Worm (Caenorhabditis elegans) whole organism, L1 larva: ENCODE results near the gene tbg-1.

ENCODE experiments used
- C04F5.9 ChIP-seq: sonication (generic microtip); optimal IDR thresholded peaks from 2 replicates; lab custom pipeline; 2016; ENCODE audit warnings: missing genetic modification characterization, missing compliant biosample characterization
- F16B12.6 ChIP-seq: fragments of 150-350 bp; optimal IDR thresholded peaks from 2 replicates; lab custom pipeline; 2014; ENCODE audit warnings: missing biosample characterization, missing genetic modification characterization
- Y116A8C.19 ChIP-seq: sonication (generic microtip); optimal IDR thresholded peaks from 2 replicates; lab custom pipeline; 2016; ENCODE audit warnings: missing compliant biosample characterization, missing genetic modification characterization, borderline replicate concordance
- ceh-82 ChIP-seq, 3 experiments: fragments of 150-350 bp in 1 of 3; sonication (generic microtip) in 2 of 3; optimal IDR thresholded peaks; 2 replicates each; lab custom pipeline; 2014 to 2017; ENCODE audit warnings: missing biosample characterization in 3 of 3, missing genetic modification characterization in 3 of 3
- ces-1 ChIP-seq: fragments of 150-350 bp; optimal IDR thresholded peaks from 2 replicates; lab custom pipeline; 2014; ENCODE audit warnings: missing biosample characterization, missing genetic modification reagents, missing genetic modification characterization
- dpl-1 ChIP-seq, 3 experiments: fragments of 150-350 bp in 2 of 3; sonication (generic microtip) in 1 of 3; optimal IDR thresholded peaks; 2 replicates each; lab custom pipeline; 2014 to 2017; ENCODE audit warnings: missing biosample characterization in 3 of 3, missing genetic modification characterization in 3 of 3, missing genetic modification reagents in 3 of 3
- dsc-1 ChIP-seq: sonication (generic microtip); optimal IDR thresholded peaks from 2 replicates; lab custom pipeline; 2016; ENCODE audit warnings: mild to moderate bottlenecking, missing genetic modification characterization, missing compliant biosample characterization
- efl-1 ChIP-seq, 4 experiments: fragments of 150-350 bp; optimal IDR thresholded peaks in 3 of 4; peaks in 1 of 4; 1 replicate in 1 of 4; 2 replicates in 3 of 4; lab custom pipeline; 2014; ENCODE audit warnings: missing biosample characterization in 2 of 4, missing genetic modification characterization in 2 of 4, missing genetic modification reagents in 2 of 4
- egl-13 ChIP-seq: sonication (generic microtip); optimal IDR thresholded peaks from 2 replicates; lab custom pipeline; 2016; ENCODE audit warnings: missing genotype, missing genetic modification reagents, missing genetic modification characterization, missing compliant biosample characterization
- elt-3 ChIP-seq, 6 experiments: fragments of 150-350 bp in 1 of 6; sonication (generic microtip); optimal IDR thresholded peaks; 2 replicates each; lab custom pipeline; 2017 to 2018; ENCODE audit warnings: missing biosample characterization in 6 of 6, missing genetic modification characterization in 6 of 6, inconsistent platforms in 1 of 6
- fkh-10 ChIP-seq: sonication (generic microtip); optimal IDR thresholded peaks from 2 replicates; lab custom pipeline; 2017; ENCODE audit warnings: missing biosample characterization, missing genetic modification reagents, missing genetic modification characterization
- fkh-8 ChIP-seq: sonication (generic microtip); optimal IDR thresholded peaks from 2 replicates; lab custom pipeline; 2016; ENCODE audit warnings: mild to moderate bottlenecking, missing genetic modification characterization, missing compliant biosample characterization
- hlh-17 ChIP-seq: fragments of 200-800 bp; sonication (Bioruptor generic); optimal IDR thresholded peaks from 2 replicates; lab custom pipeline; 2018; ENCODE audit warnings: missing genetic modification characterization, mild to moderate bottlenecking, missing compliant biosample characterization, moderate library complexity, borderline replicate concordance
- hlh-4 ChIP-seq: sonication (generic microtip); optimal IDR thresholded peaks from 2 replicates; lab custom pipeline; 2016; ENCODE audit warnings: mild to moderate bottlenecking, missing genetic modification characterization, missing compliant biosample characterization
- hpl-2 ChIP-seq: fragments of 150-350 bp; optimal IDR thresholded peaks from 2 replicates; lab custom pipeline; 2014; ENCODE audit warnings: missing biosample characterization, missing genetic modification reagents, missing genetic modification characterization
- isw-1 ChIP-seq: fragments of 200-800 bp; sonication (Bioruptor generic); IDR thresholded peaks from 2 replicates; pipeline ENCODE4 v1.3.6; 2022; ENCODE audit warnings: missing genetic modification characterization, missing compliant biosample characterization
- jun-1 ChIP-seq: fragments of 150-350 bp; optimal IDR thresholded peaks from 2 replicates; lab custom pipeline; 2014; ENCODE audit warnings: missing biosample characterization, missing genetic modification reagents, missing genetic modification characterization
- lin-13 ChIP-seq: fragments of 150-350 bp; optimal IDR thresholded peaks from 2 replicates; lab custom pipeline; 2014; ENCODE audit warnings: missing biosample characterization, missing genetic modification reagents, missing genetic modification characterization
- lin-14 ChIP-seq: fragments of 200-800 bp; sonication (Bioruptor generic); optimal IDR thresholded peaks from 2 replicates; lab custom pipeline; 2018; ENCODE audit warnings: mild to moderate bottlenecking, missing genetic modification characterization, moderate library complexity, missing compliant biosample characterization
- lin-15B ChIP-seq: fragments of 150-350 bp; sonication (generic microtip); optimal IDR thresholded peaks from 3 replicates; lab custom pipeline; 2014; ENCODE audit warnings: missing biosample characterization, missing genetic modification characterization
- lin-35 ChIP-seq, 2 experiments: fragments of 150-350 bp; optimal IDR thresholded peaks; 2 replicates each; lab custom pipeline; 2014; ENCODE audit warnings: missing biosample characterization in 2 of 2, missing genetic modification characterization in 2 of 2, missing genetic modification reagents in 2 of 2
- lir-3 ChIP-seq: sonication (generic microtip); optimal IDR thresholded peaks from 2 replicates; lab custom pipeline; 2016; ENCODE audit warnings: mild to moderate bottlenecking, missing genetic modification characterization, moderate library complexity, missing compliant biosample characterization; ENCODE audit not compliant: poor library complexity
- lsy-2 ChIP-seq, 2 experiments: fragments of 150-350 bp; optimal IDR thresholded peaks; 2 replicates each; lab custom pipeline; 2014; ENCODE audit warnings: missing biosample characterization in 2 of 2, missing genetic modification characterization in 2 of 2
- mab-9 ChIP-seq: fragments of 200-800 bp; sonication (Bioruptor generic); IDR thresholded peaks from 2 replicates; pipeline ENCODE4 v1.3.6; 2022; ENCODE audit warnings: missing genetic modification reagents, missing genetic modification characterization, missing compliant biosample characterization
- mdl-1 ChIP-seq, 2 experiments: fragments of 150-350 bp; optimal IDR thresholded peaks; 2 replicates each; lab custom pipeline; 2014 to 2017; ENCODE audit warnings: missing biosample characterization in 2 of 2, missing genetic modification characterization in 2 of 2, inconsistent platforms in 1 of 2
- mep-1 ChIP-seq: fragments of 150-350 bp; optimal IDR thresholded peaks from 2 replicates; lab custom pipeline; 2014; ENCODE audit warnings: missing biosample characterization, missing genetic modification characterization
- nhr-11 ChIP-seq: fragments of 150-350 bp; optimal IDR thresholded peaks from 2 replicates; lab custom pipeline; 2014; ENCODE audit warnings: missing biosample characterization, missing genetic modification characterization
- nhr-12 ChIP-seq: sonication (generic microtip); optimal IDR thresholded peaks from 2 replicates; lab custom pipeline; 2017; ENCODE audit warnings: missing biosample characterization, missing genetic modification characterization
- nhr-19 ChIP-seq: fragments of 200-800 bp; sonication (Bioruptor generic); conservative IDR thresholded peaks from 2 replicates; pipeline ENCODE4 v1.3.6; 2022; ENCODE audit warnings: missing genetic modification characterization, missing compliant biosample characterization
- nhr-20 ChIP-seq: sonication (generic microtip); optimal IDR thresholded peaks from 2 replicates; lab custom pipeline; 2016; ENCODE audit warnings: mild to moderate bottlenecking, missing genetic modification characterization, missing compliant biosample characterization
- nhr-237 ChIP-seq: fragments of 150-350 bp; optimal IDR thresholded peaks from 2 replicates; lab custom pipeline; 2014; ENCODE audit warnings: missing biosample characterization, missing genetic modification characterization
- nhr-28 ChIP-seq: fragments of 150-350 bp; optimal IDR thresholded peaks from 2 replicates; lab custom pipeline; 2014; ENCODE audit warnings: missing biosample characterization, missing genetic modification characterization
- nhr-47 ChIP-seq: sonication (generic microtip); optimal IDR thresholded peaks from 2 replicates; lab custom pipeline; 2016; ENCODE audit warnings: mild to moderate bottlenecking, missing genetic modification characterization, moderate library complexity, missing compliant biosample characterization
- nhr-76 ChIP-seq: sonication (generic microtip); optimal IDR thresholded peaks from 2 replicates; lab custom pipeline; 2017; ENCODE audit warnings: missing biosample characterization, missing genetic modification characterization
- nhr-77 ChIP-seq: fragments of 150-350 bp; optimal IDR thresholded peaks from 2 replicates; lab custom pipeline; 2014; ENCODE audit warnings: missing biosample characterization, missing genetic modification characterization
- nhr-84 ChIP-seq: sonication (generic microtip); optimal IDR thresholded peaks from 2 replicates; lab custom pipeline; 2017; ENCODE audit warnings: missing biosample characterization, missing genetic modification characterization
- nhr-85 ChIP-seq: sonication (generic microtip); peaks from one replicate; lab custom pipeline; 2016; ENCODE audit warnings: missing genetic modification characterization, inconsistent platforms, missing compliant biosample characterization
- nhr-90 ChIP-seq: sonication (generic microtip); optimal IDR thresholded peaks from 2 replicates; lab custom pipeline; 2016; ENCODE audit warnings: mild to moderate bottlenecking, missing genetic modification characterization, missing compliant biosample characterization; ENCODE audit not compliant: poor library complexity
- pag-3 ChIP-seq: sonication (generic microtip); optimal IDR thresholded peaks from 2 replicates; lab custom pipeline; 2017; ENCODE audit warnings: missing genetic modification characterization, mild to moderate bottlenecking, missing compliant biosample characterization, antibody characterized with exemption, borderline replicate concordance; ENCODE audit not compliant: insufficient read depth
- pqm-1 ChIP-seq: sonication (generic microtip); optimal IDR thresholded peaks from 3 replicates; lab custom pipeline; 2017; ENCODE audit warnings: missing biosample characterization, missing genetic modification characterization
- rnt-1 ChIP-seq: sonication (generic microtip); optimal IDR thresholded peaks from 2 replicates; lab custom pipeline; 2016; ENCODE audit warnings: mild to moderate bottlenecking, missing genetic modification characterization, moderate library complexity, missing compliant biosample characterization
- skn-1 ChIP-seq: fragments of 150-350 bp; optimal IDR thresholded peaks from 2 replicates; lab custom pipeline; 2014; ENCODE audit warnings: missing biosample characterization, missing genetic modification characterization
- sox-4 ChIP-seq: sonication (generic microtip); optimal IDR thresholded peaks from 2 replicates; lab custom pipeline; 2016; ENCODE audit warnings: missing genetic modification characterization, missing compliant biosample characterization
- sptf-1 ChIP-seq: fragments of 150-350 bp; optimal IDR thresholded peaks from 2 replicates; lab custom pipeline; 2014; ENCODE audit warnings: missing biosample characterization, missing genetic modification characterization
- swsn-7 ChIP-seq: sonication (generic microtip); optimal IDR thresholded peaks from 2 replicates; lab custom pipeline; 2016; ENCODE audit warnings: missing genetic modification characterization, missing compliant biosample characterization
- tbx-2 ChIP-seq: sonication (generic microtip); optimal IDR thresholded peaks from 2 replicates; lab custom pipeline; 2016; ENCODE audit warnings: missing genetic modification characterization, missing compliant biosample characterization
- unc-62 ChIP-seq: fragments of 150-350 bp; optimal IDR thresholded peaks from 2 replicates; lab custom pipeline; 2014; ENCODE audit warnings: missing biosample characterization, missing genetic modification reagents, missing genetic modification characterization
- unc-98 ChIP-seq: fragments of 200-800 bp; sonication (Bioruptor generic); IDR thresholded peaks from 2 replicates; pipeline ENCODE4 v1.3.6; 2022; ENCODE audit warnings: missing genetic modification characterization, missing compliant biosample characterization
- zip-4 ChIP-seq: fragments of 200-800 bp; sonication (Bioruptor generic); optimal IDR thresholded peaks from 2 replicates; lab custom pipeline; 2018; ENCODE audit warnings: mild to moderate bottlenecking, missing genetic modification characterization, moderate library complexity, missing compliant biosample characterization
- ztf-11 ChIP-seq, 2 experiments: sonication (generic microtip); optimal IDR thresholded peaks; 2 replicates each; lab custom pipeline; 2016 to 2017; ENCODE audit warnings: missing genetic modification characterization in 2 of 2, missing biosample characterization in 1 of 2, missing compliant biosample characterization in 1 of 2

tbg-1 gene

DNA sequence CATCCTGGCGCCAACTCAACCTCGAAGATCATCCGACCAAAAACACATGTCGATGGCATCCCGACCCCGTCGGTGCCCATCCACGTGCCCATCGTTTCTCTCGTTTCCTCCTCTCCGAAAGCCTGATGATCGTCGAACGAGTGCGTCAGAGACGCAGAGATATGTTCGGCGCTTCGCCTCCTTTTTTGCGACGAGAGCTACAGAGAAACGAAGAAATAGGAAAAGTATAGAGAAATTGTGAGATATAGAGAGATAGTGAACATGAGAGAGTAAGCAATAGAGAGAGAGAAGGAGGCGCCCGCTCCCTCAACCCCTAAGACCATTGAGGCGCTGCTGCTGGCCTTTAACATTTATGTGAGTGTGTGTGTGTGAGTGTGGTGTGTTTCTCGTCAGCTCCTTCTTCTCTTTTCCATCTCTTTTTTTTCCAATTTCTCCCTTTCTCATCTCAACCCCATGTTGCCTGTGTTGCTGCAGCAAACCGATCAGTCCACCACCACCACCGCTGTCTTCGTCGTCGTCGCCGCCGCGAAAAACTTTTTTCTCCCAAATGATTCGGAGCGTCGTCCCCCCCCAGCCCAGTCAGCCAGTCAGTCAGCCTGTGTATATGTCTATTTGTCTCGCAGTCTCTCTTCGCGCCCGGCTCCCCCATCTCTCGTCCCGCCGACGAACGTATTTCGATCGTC is 9.7 kb downstream of the tbg-1 start, which contains the start of gene hlh-11:
TSS of gene hlh-11 (plus strand) at position 633 of the 683 bp plus-strand sequence.
- TF ChIP-seq lsy-2 (tag; optimal IDR thresholded peaks at IDR 0.05; lab: Kevin White, UChicago) (peak; percentile 82 to 93), jun-1 (tag; lab: Kevin White, UChicago) (peak; percentile 88), nhr-90 (peak; percentile 85), F16B12.6 (tag; lab: Kevin White, UChicago) (peak; percentile 41), sptf-1 (tag; lab: Kevin White, UChicago) (no peak), nhr-76 (no peak), ces-1 (GFP tag; lab: Kevin White, UChicago) (no peak), mab-9 (peak; percentile 28), lin-15B (tag; lab: Kevin White, UChicago) (peak; percentile 38), unc-62 (no peak), isw-1 (GFP tag; lab: Robert Waterston, UW) (peak; percentile 65), fkh-8 (peak; percentile 90), hpl-2 (GFP tag; lab: Kevin White, UChicago) (no peak), ztf-11 (tag; optimal IDR thresholded peaks at IDR 0.05; lab: Kevin White, UChicago) (peak in 1 of 2 experiments; percentile 68), lir-3 (peak; percentile 90), sox-4 (peak; percentile 59), fkh-10 (peak; percentile 19), nhr-237 (tag; lab: Kevin White, UChicago) (peak; percentile 39), nhr-28 (tag; lab: Kevin White, UChicago) (no peak), zip-4 (peak; percentile 44), pag-3 (tag; lab: Kevin White, UChicago) (peak; percentile 57), lin-13 (peak; percentile 81), skn-1 (tag; lab: Kevin White, UChicago) (peak; percentile 71), pqm-1 (tag; lab: Kevin White, UChicago) (peak; percentile 27), ceh-82 (tag; optimal IDR thresholded peaks at IDR 0.05; lab: Kevin White, UChicago) (peak; percentile 51 to 81 (median 70)), efl-1 (optimal IDR thresholded peaks at IDR 0.05; lab: Kevin White, UChicago) (peak; percentile 82 to 88), efl-1 (GFP tag; optimal IDR thresholded peaks at IDR 0.05 in 1 of 2; lab: Kevin White, UChicago) (peak; percentile 60 to 93), Y116A8C.19 (no peak), rnt-1 (tag; lab: Kevin White, UChicago) (peak; percentile 93), lin-35 (GFP tag; optimal IDR thresholded peaks at IDR 0.05; lab: Kevin White, UChicago) (peak; percentile 69 to 71), dpl-1 (GFP tag; optimal IDR thresholded peaks at IDR 0.05; lab: Kevin White, UChicago) (peak; percentile 57 to 68 (median 67)), egl-13 (tag; lab: Kevin White, UChicago) (peak; percentile 51), unc-98 (GFP tag; lab: Robert Waterston, UW) (no peak), mdl-1 (tag; optimal IDR thresholded peaks at IDR 0.05; lab: Kevin White, UChicago) (peak; percentile 86 to 99), swsn-7 (tag; lab: Kevin White, UChicago) (peak; percentile 95), nhr-85 (tag; lab: Kevin White, UChicago) (peak; percentile 97), nhr-12 (tag; lab: Kevin White, UChicago) (no peak), elt-3 (tag; optimal IDR thresholded peaks at IDR 0.05; lab: Kevin White, UChicago) (peak in 4 of 6 experiments; percentile 40 to 75 (median 55)), hlh-4 (tag; lab: Kevin White, UChicago) (no peak), dsc-1 (peak; percentile 95), mep-1 (tag; lab: Kevin White, UChicago) (peak; percentile 95), nhr-84 (tag; lab: Kevin White, UChicago) (no peak), tbx-2 (tag; lab: Kevin White, UChicago) (peak; percentile 94), lin-14 (peak; percentile 99), nhr-77 (tag; lab: Kevin White, UChicago) (peak; percentile 92), nhr-11 (peak; percentile 79), nhr-20 (peak; percentile 96), nhr-47 (tag; lab: Kevin White, UChicago) (peak; percentile 93), hlh-17 (GFP tag; lab: Kevin White, UChicago) (no peak), nhr-19 (GFP tag; lab: Robert Waterston, UW) (peak; percentile 88), C04F5.9 (tag; lab: Kevin White, UChicago) (peak; percentile 25)
